Fruit fly (Drosophila melanogaster): Measurements from ENCODE around the gene CG11703.

DNA sequence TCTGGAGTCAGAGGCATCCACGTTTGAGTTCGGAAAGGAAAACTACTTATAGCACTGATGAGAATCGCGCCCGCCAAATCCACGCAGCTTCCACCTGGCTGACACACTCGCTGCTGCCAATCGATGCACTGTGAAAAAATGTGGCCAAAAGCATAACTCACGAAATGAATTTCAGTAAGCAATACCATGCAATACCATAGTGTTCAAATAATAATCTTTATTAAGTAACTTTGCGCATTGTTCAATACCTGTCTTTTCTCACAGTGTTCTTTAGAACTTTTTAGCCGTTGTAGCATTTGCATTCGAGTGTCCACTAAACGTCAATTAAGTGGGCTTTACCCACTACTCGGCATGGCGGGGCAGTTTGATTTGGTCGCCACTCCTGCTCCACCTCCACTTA lies 27.3 kb upstream of the CG11703 start:
- no peak for TF ChIP-seq CTCF (optimal IDR thresholded peaks at IDR 0.05)
- no peak for TF ChIP-seq CG8478 (optimal IDR thresholded peaks at IDR 0.05)

Measured in S2 (cell line).